Worm (Caenorhabditis elegans): ENCODE results near the gene C02F5.14.

- no peak for TF ChIP-seq ama-1 (optimal IDR thresholded peaks at IDR 0.05)
- no peak for TF ChIP-seq nhr-11 (tag; optimal IDR thresholded peaks at IDR 0.05)
- no peak for TF ChIP-seq ceh-48 (tag; optimal IDR thresholded peaks at IDR 0.05)
- no peak for TF ChIP-seq elt-2 (tag; optimal IDR thresholded peaks at IDR 0.05)
These were observed 10.5 kb downstream of the C02F5.14 start, which contains the start of gene mob-4 for ce11 chrIII:8224769-8225168.
